Fruit fly (Drosophila melanogaster) Kc167 (cell line): Measurements from ENCODE around the gene CG5214.

Source experiments
- Myc ChIP-seq: fragments of >200 bp; optimal IDR thresholded peaks from 2 replicates; lab custom pipeline; 2017; ENCODE audit warnings: missing external identifiers
- insv ChIP-seq: fragments of >200 bp; optimal IDR thresholded peaks from 3 replicates; lab custom pipeline; 2018; ENCODE audit warnings: missing external identifiers
- psq ChIP-seq: fragments of >200 bp; optimal IDR thresholded peaks from 2 replicates; lab custom pipeline; 2017; ENCODE audit warnings: missing external identifiers

dm6 chr3R:11219883-11220282 lies 24.2 kb upstream of the CG5214 start, which contains the start of gene CG6689:
- TF ChIP-seq Myc (no peak), psq (no peak), insv (lab: Kevin White, UChicago) (no peak)
